Worm (Caenorhabditis elegans) whole organism, L1 larva: Measurements from ENCODE around the gene twk-5.

ENCODE experiments used
- C16A3.4 ChIP-seq: fragments of 150-350 bp; optimal IDR thresholded peaks from 2 replicates; lab custom pipeline; 2014; ENCODE audit warnings: missing biosample characterization, missing genetic modification characterization
- Y116A8C.19 ChIP-seq: sonication (generic microtip); optimal IDR thresholded peaks from 2 replicates; lab custom pipeline; 2016; ENCODE audit warnings: missing compliant biosample characterization, missing genetic modification characterization, borderline replicate concordance
- aha-1 ChIP-seq: fragments of 150-350 bp; optimal IDR thresholded peaks from 2 replicates; lab custom pipeline; 2014; ENCODE audit warnings: missing biosample characterization, missing genetic modification characterization
- alr-1 ChIP-seq: fragments of 200-800 bp; sonication (Bioruptor generic); optimal IDR thresholded peaks from 2 replicates; lab custom pipeline; 2018; ENCODE audit warnings: borderline replicate concordance, mild to moderate bottlenecking, missing genetic modification characterization, missing compliant biosample characterization
- aly-2 ChIP-seq: fragments of 150-350 bp; optimal IDR thresholded peaks from 2 replicates; lab custom pipeline; 2014; ENCODE audit warnings: missing biosample characterization, missing genetic modification characterization
- ama-1 ChIP-seq: fragments of 150-350 bp; optimal IDR thresholded peaks from 2 replicates; lab custom pipeline; 2014
- blmp-1 ChIP-seq: fragments of 150-350 bp; optimal IDR thresholded peaks from 2 replicates; lab custom pipeline; 2014; ENCODE audit warnings: missing biosample characterization, missing genetic modification characterization
- ceh-63 ChIP-seq: fragments of 200-800 bp; sonication (Bioruptor generic); optimal IDR thresholded peaks from 2 replicates; lab custom pipeline; 2018; ENCODE audit warnings: mild to moderate bottlenecking, missing genetic modification characterization, missing compliant biosample characterization
- ceh-82 ChIP-seq, 3 experiments: fragments of 150-350 bp in 1 of 3; sonication (generic microtip) in 2 of 3; optimal IDR thresholded peaks; 2 replicates each; lab custom pipeline; 2014 to 2017; ENCODE audit warnings: missing biosample characterization in 3 of 3, missing genetic modification characterization in 3 of 3
- ceh-90 ChIP-seq: sonication (generic microtip); optimal IDR thresholded peaks from 2 replicates; lab custom pipeline; 2016; ENCODE audit warnings: missing genetic modification characterization, missing compliant biosample characterization
- dpl-1 ChIP-seq, 3 experiments: fragments of 150-350 bp in 2 of 3; sonication (generic microtip) in 1 of 3; optimal IDR thresholded peaks; 2 replicates each; lab custom pipeline; 2014 to 2017; ENCODE audit warnings: missing biosample characterization in 3 of 3, missing genetic modification characterization in 3 of 3, missing genetic modification reagents in 3 of 3
- dsc-1 ChIP-seq: sonication (generic microtip); optimal IDR thresholded peaks from 2 replicates; lab custom pipeline; 2016; ENCODE audit warnings: mild to moderate bottlenecking, missing genetic modification characterization, missing compliant biosample characterization
- efl-1 ChIP-seq, 4 experiments: fragments of 150-350 bp; optimal IDR thresholded peaks in 3 of 4; peaks in 1 of 4; 1 replicate in 1 of 4; 2 replicates in 3 of 4; lab custom pipeline; 2014; ENCODE audit warnings: missing biosample characterization in 2 of 4, missing genetic modification characterization in 2 of 4, missing genetic modification reagents in 2 of 4
- elt-2 ChIP-seq: sonication (generic microtip); optimal IDR thresholded peaks from 2 replicates; lab custom pipeline; 2016; ENCODE audit warnings: missing genetic modification characterization, mild to moderate bottlenecking, inconsistent platforms, missing compliant biosample characterization, missing genetic modification reagents
- elt-3 ChIP-seq, 6 experiments: fragments of 150-350 bp in 1 of 6; sonication (generic microtip); optimal IDR thresholded peaks; 2 replicates each; lab custom pipeline; 2017 to 2018; ENCODE audit warnings: missing biosample characterization in 6 of 6, missing genetic modification characterization in 6 of 6, inconsistent platforms in 1 of 6
- ets-5 ChIP-seq: fragments of 200-800 bp; sonication (Bioruptor generic); IDR thresholded peaks from 2 replicates; pipeline ENCODE4 v1.3.6; 2022; ENCODE audit warnings: missing genetic modification characterization, missing compliant biosample characterization
- fkh-4 ChIP-seq: sonication (generic microtip); optimal IDR thresholded peaks from 2 replicates; lab custom pipeline; 2016; ENCODE audit warnings: missing compliant biosample characterization, missing genetic modification characterization, borderline replicate concordance
- grh-1 ChIP-seq: fragments of 200-800 bp; sonication (Bioruptor generic); IDR thresholded peaks from 2 replicates; pipeline ENCODE4 v1.3.6; 2022; ENCODE audit warnings: missing genetic modification reagents, missing genetic modification characterization, missing compliant biosample characterization
- hlh-4 ChIP-seq: sonication (generic microtip); optimal IDR thresholded peaks from 2 replicates; lab custom pipeline; 2016; ENCODE audit warnings: mild to moderate bottlenecking, missing genetic modification characterization, missing compliant biosample characterization
- hpl-2 ChIP-seq: fragments of 150-350 bp; optimal IDR thresholded peaks from 2 replicates; lab custom pipeline; 2014; ENCODE audit warnings: missing biosample characterization, missing genetic modification reagents, missing genetic modification characterization
- jun-1 ChIP-seq: fragments of 150-350 bp; optimal IDR thresholded peaks from 2 replicates; lab custom pipeline; 2014; ENCODE audit warnings: missing biosample characterization, missing genetic modification reagents, missing genetic modification characterization
- lin-13 ChIP-seq: fragments of 150-350 bp; optimal IDR thresholded peaks from 2 replicates; lab custom pipeline; 2014; ENCODE audit warnings: missing biosample characterization, missing genetic modification reagents, missing genetic modification characterization
- lin-14 ChIP-seq: fragments of 200-800 bp; sonication (Bioruptor generic); optimal IDR thresholded peaks from 2 replicates; lab custom pipeline; 2018; ENCODE audit warnings: mild to moderate bottlenecking, missing genetic modification characterization, moderate library complexity, missing compliant biosample characterization
- lin-35 ChIP-seq, 2 experiments: fragments of 150-350 bp; optimal IDR thresholded peaks; 2 replicates each; lab custom pipeline; 2014; ENCODE audit warnings: missing biosample characterization in 2 of 2, missing genetic modification characterization in 2 of 2, missing genetic modification reagents in 2 of 2
- lir-3 ChIP-seq: sonication (generic microtip); optimal IDR thresholded peaks from 2 replicates; lab custom pipeline; 2016; ENCODE audit warnings: mild to moderate bottlenecking, missing genetic modification characterization, moderate library complexity, missing compliant biosample characterization; ENCODE audit not compliant: poor library complexity
- lsy-2 ChIP-seq, 2 experiments: fragments of 150-350 bp; optimal IDR thresholded peaks; 2 replicates each; lab custom pipeline; 2014; ENCODE audit warnings: missing biosample characterization in 2 of 2, missing genetic modification characterization in 2 of 2
- mab-9 ChIP-seq: fragments of 200-800 bp; sonication (Bioruptor generic); IDR thresholded peaks from 2 replicates; pipeline ENCODE4 v1.3.6; 2022; ENCODE audit warnings: missing genetic modification reagents, missing genetic modification characterization, missing compliant biosample characterization
- mep-1 ChIP-seq: fragments of 150-350 bp; optimal IDR thresholded peaks from 2 replicates; lab custom pipeline; 2014; ENCODE audit warnings: missing biosample characterization, missing genetic modification characterization
- nhr-11 ChIP-seq: fragments of 150-350 bp; optimal IDR thresholded peaks from 2 replicates; lab custom pipeline; 2014; ENCODE audit warnings: missing biosample characterization, missing genetic modification characterization
- nhr-19 ChIP-seq: fragments of 200-800 bp; sonication (Bioruptor generic); conservative IDR thresholded peaks from 2 replicates; pipeline ENCODE4 v1.3.6; 2022; ENCODE audit warnings: missing genetic modification characterization, missing compliant biosample characterization
- nhr-20 ChIP-seq: sonication (generic microtip); optimal IDR thresholded peaks from 2 replicates; lab custom pipeline; 2016; ENCODE audit warnings: mild to moderate bottlenecking, missing genetic modification characterization, missing compliant biosample characterization
- nhr-47 ChIP-seq: sonication (generic microtip); optimal IDR thresholded peaks from 2 replicates; lab custom pipeline; 2016; ENCODE audit warnings: mild to moderate bottlenecking, missing genetic modification characterization, moderate library complexity, missing compliant biosample characterization
- nhr-71 ChIP-seq: sonication (generic microtip); optimal IDR thresholded peaks from 2 replicates; lab custom pipeline; 2016; ENCODE audit warnings: mild to moderate bottlenecking, missing genetic modification characterization, moderate library complexity, missing compliant biosample characterization
- nhr-76 ChIP-seq: sonication (generic microtip); optimal IDR thresholded peaks from 2 replicates; lab custom pipeline; 2017; ENCODE audit warnings: missing biosample characterization, missing genetic modification characterization
- nhr-77 ChIP-seq: fragments of 150-350 bp; optimal IDR thresholded peaks from 2 replicates; lab custom pipeline; 2014; ENCODE audit warnings: missing biosample characterization, missing genetic modification characterization
- nhr-84 ChIP-seq: sonication (generic microtip); optimal IDR thresholded peaks from 2 replicates; lab custom pipeline; 2017; ENCODE audit warnings: missing biosample characterization, missing genetic modification characterization
- nhr-90 ChIP-seq: sonication (generic microtip); optimal IDR thresholded peaks from 2 replicates; lab custom pipeline; 2016; ENCODE audit warnings: mild to moderate bottlenecking, missing genetic modification characterization, missing compliant biosample characterization; ENCODE audit not compliant: poor library complexity
- rnt-1 ChIP-seq: sonication (generic microtip); optimal IDR thresholded peaks from 2 replicates; lab custom pipeline; 2016; ENCODE audit warnings: mild to moderate bottlenecking, missing genetic modification characterization, moderate library complexity, missing compliant biosample characterization
- skn-1 ChIP-seq: fragments of 150-350 bp; optimal IDR thresholded peaks from 2 replicates; lab custom pipeline; 2014; ENCODE audit warnings: missing biosample characterization, missing genetic modification characterization
- snpc-4 ChIP-seq: fragments of 150-350 bp; optimal IDR thresholded peaks from 2 replicates; lab custom pipeline; 2014; ENCODE audit warnings: missing biosample characterization, missing genetic modification characterization
- snu-23 ChIP-seq: sonication (generic microtip); optimal IDR thresholded peaks from 2 replicates; lab custom pipeline; 2016; ENCODE audit warnings: missing genetic modification characterization, missing compliant biosample characterization
- sox-4 ChIP-seq: sonication (generic microtip); optimal IDR thresholded peaks from 2 replicates; lab custom pipeline; 2016; ENCODE audit warnings: missing genetic modification characterization, missing compliant biosample characterization
- sptf-1 ChIP-seq: fragments of 150-350 bp; optimal IDR thresholded peaks from 2 replicates; lab custom pipeline; 2014; ENCODE audit warnings: missing biosample characterization, missing genetic modification characterization
- swsn-7 ChIP-seq: sonication (generic microtip); optimal IDR thresholded peaks from 2 replicates; lab custom pipeline; 2016; ENCODE audit warnings: missing genetic modification characterization, missing compliant biosample characterization
- unc-130 ChIP-seq: fragments of 150-350 bp; optimal IDR thresholded peaks from 2 replicates; lab custom pipeline; 2017; ENCODE audit warnings: missing biosample characterization, missing genetic modification characterization, inconsistent platforms
- unc-62 ChIP-seq: fragments of 150-350 bp; optimal IDR thresholded peaks from 2 replicates; lab custom pipeline; 2014; ENCODE audit warnings: missing biosample characterization, missing genetic modification reagents, missing genetic modification characterization
- vab-15 ChIP-seq: sonication (generic microtip); optimal IDR thresholded peaks from 2 replicates; lab custom pipeline; 2017; ENCODE audit warnings: missing genotype, mild to moderate bottlenecking, missing genetic modification characterization, missing compliant biosample characterization
- ztf-11 ChIP-seq, 2 experiments: sonication (generic microtip); optimal IDR thresholded peaks; 2 replicates each; lab custom pipeline; 2016 to 2017; ENCODE audit warnings: missing genetic modification characterization in 2 of 2, missing biosample characterization in 1 of 2, missing compliant biosample characterization in 1 of 2

twk-5 gene

DNA sequence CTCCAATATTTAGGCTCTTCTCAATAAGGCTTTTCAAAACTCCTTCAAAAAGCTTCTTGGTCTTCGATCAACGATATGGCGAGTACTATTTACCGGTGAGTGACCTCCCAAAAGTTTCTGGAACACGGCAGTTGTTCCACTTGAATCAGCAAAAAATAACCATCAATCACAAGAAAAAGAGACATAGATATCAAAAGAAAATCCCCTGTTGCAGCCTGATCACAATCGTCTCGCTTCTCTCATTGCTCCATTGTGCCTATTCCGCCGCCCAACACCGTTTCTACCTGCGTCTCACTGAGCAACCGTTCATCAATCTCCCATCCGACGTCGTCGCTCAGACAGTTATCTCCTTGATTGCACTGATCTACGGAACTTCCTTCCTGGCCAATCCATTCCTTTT lies 11.7 kb upstream of the twk-5 start, which contains the start of gene emc-5 (continued):
- TF ChIP-seq elt-3 (tag; optimal IDR thresholded peaks at IDR 0.05; lab: Kevin White, UChicago) (no peak), lir-3 (peak; percentile 14), nhr-76 (tag; lab: Kevin White, UChicago) (no peak), mab-9 (GFP tag; lab: Robert Waterston, UW) (no peak), ceh-63 (no peak), alr-1 (tag; lab: Kevin White, UChicago) (no peak), lin-13 (GFP tag; lab: Kevin White, UChicago) (no peak), nhr-20 (tag; lab: Kevin White, UChicago) (no peak), grh-1 (no peak), nhr-11 (tag; lab: Kevin White, UChicago) (no peak), rnt-1 (tag; lab: Kevin White, UChicago) (peak; percentile 75), efl-1 (optimal IDR thresholded peaks at IDR 0.05; lab: Kevin White, UChicago) (peak; percentile 3 to 15), efl-1 (GFP tag; optimal IDR thresholded peaks at IDR 0.05 in 1 of 2; lab: Kevin White, UChicago) (no peak), ceh-90 (tag; lab: Kevin White, UChicago) (no peak), nhr-84 (no peak), ama-1 (lab: Kevin White, UChicago) (no peak), vab-15 (tag; lab: Kevin White, UChicago) (no peak), snpc-4 (tag; lab: Kevin White, UChicago) (no peak), unc-130 (tag; lab: Kevin White, UChicago) (no peak), lin-35 (GFP tag; optimal IDR thresholded peaks at IDR 0.05; lab: Kevin White, UChicago) (no peak), nhr-71 (tag; lab: Kevin White, UChicago) (peak; percentile 47), hlh-4 (tag; lab: Kevin White, UChicago) (no peak), nhr-19 (GFP tag; lab: Robert Waterston, UW) (peak; percentile 31), unc-62 (GFP tag; lab: Kevin White, UChicago) (no peak), jun-1 (tag; lab: Kevin White, UChicago) (no peak), lsy-2 (tag; optimal IDR thresholded peaks at IDR 0.05; lab: Kevin White, UChicago) (peak in 1 of 2 experiments; percentile 42), lin-14 (GFP tag; lab: Kevin White, UChicago) (peak; percentile 45), ceh-82 (tag; optimal IDR thresholded peaks at IDR 0.05; lab: Kevin White, UChicago) (no peak), swsn-7 (tag; lab: Kevin White, UChicago) (no peak), dpl-1 (GFP tag; optimal IDR thresholded peaks at IDR 0.05; lab: Kevin White, UChicago) (no peak), C16A3.4 (no peak), mep-1 (tag; lab: Kevin White, UChicago) (no peak), hpl-2 (GFP tag; lab: Kevin White, UChicago) (no peak)
- TF ChIP-seq, all 84 proteins: peak for 8

DNA sequence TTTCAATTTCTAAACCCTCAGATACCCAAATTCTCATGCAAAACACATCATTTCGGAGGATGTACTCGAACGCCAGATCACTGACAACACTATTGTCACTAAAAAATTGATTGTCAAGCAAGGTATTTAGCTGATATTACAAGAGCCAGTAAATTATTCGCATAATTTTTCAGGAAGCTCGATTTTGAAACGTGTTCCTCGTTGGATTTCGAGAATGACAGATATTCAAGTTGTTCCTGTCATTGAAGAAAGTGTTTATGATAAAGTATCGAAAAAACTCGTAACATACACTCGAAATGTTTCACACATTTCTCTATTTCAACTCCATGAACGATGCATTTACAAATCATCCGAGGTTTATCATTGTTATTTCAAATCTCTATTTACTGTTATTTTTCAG lies 10.7 kb upstream of the twk-5 start:
- TF ChIP-seq lir-3 = no peak
- no peak for TF ChIP-seq efl-1 (optimal IDR thresholded peaks at IDR 0.05; lab: Kevin White, UChicago)
- peak in 1 of 2 experiments; percentile 93 for TF ChIP-seq efl-1 (GFP tag; optimal IDR thresholded peaks at IDR 0.05 in 1 of 2; lab: Kevin White, UChicago)
- no peak for TF ChIP-seq elt-2 (tag; lab: Kevin White, UChicago)
- no peak for TF ChIP-seq sptf-1 (tag; lab: Kevin White, UChicago)
- no peak for TF ChIP-seq nhr-77 (tag; lab: Kevin White, UChicago)
- no peak for TF ChIP-seq swsn-7 (tag; lab: Kevin White, UChicago)
- no peak for TF ChIP-seq fkh-4 (tag; lab: Kevin White, UChicago)

DNA sequence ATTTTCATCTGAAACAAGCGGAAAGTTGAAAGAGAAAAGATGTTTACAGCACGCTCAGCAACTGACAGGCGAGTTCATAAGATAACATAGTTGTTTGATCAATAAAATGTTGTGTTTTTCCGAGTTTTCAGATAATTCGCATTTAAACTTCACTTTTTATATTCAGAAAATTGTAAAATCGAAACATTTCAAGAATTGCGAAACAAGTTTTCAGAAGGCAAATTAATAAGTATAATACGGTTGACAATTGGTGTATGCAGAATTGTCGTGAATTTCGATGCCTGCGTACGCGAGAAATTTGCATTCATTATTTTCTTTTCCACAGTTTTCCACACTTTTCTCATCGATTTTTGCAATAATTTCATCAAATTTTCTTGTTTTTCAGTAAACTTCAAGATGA lies 10.2 kb upstream of the twk-5 start, which contains the start of the genes ooc-3 and B0334.4:
ooc-3 (minus strand) TSS at position 15 of the 400 bp plus-strand sequence.
B0334.4 (plus strand) TSS at position 386 of the 400 bp plus-strand sequence.
- no peak for TF ChIP-seq rnt-1 (tag; lab: Kevin White, UChicago)
- no peak for TF ChIP-seq nhr-90
- TF ChIP-seq blmp-1 = peak; percentile 6
- no peak for TF ChIP-seq Y116A8C.19 (tag; lab: Kevin White, UChicago)
- TF ChIP-seq jun-1 (tag; lab: Kevin White, UChicago) = no peak
- TF ChIP-seq nhr-76 (tag; lab: Kevin White, UChicago) = no peak
- TF ChIP-seq snu-23 (GFP tag; lab: Kevin White, UChicago) = peak; percentile 45
- no peak for TF ChIP-seq sox-4
- TF ChIP-seq aha-1 (tag; lab: Kevin White, UChicago) = no peak
- TF ChIP-seq lsy-2 (tag; optimal IDR thresholded peaks at IDR 0.05; lab: Kevin White, UChicago) = peak; percentile 80 to 97
- no peak for TF ChIP-seq nhr-84
- no peak for TF ChIP-seq hlh-4 (tag; lab: Kevin White, UChicago)
- peak; percentile 32 for TF ChIP-seq nhr-47 (tag; lab: Kevin White, UChicago)
- no peak for TF ChIP-seq dsc-1 (tag; lab: Kevin White, UChicago)
- peak; percentile 14 to 67 (median 34) for TF ChIP-seq dpl-1 (GFP tag; optimal IDR thresholded peaks at IDR 0.05; lab: Kevin White, UChicago)
- TF ChIP-seq skn-1 (tag; lab: Kevin White, UChicago) = peak; percentile 47
- peak; percentile 16 for TF ChIP-seq aly-2 (tag; lab: Kevin White, UChicago)
- TF ChIP-seq ceh-90 (tag; lab: Kevin White, UChicago) = no peak
- no peak for TF ChIP-seq ztf-11 (tag; optimal IDR thresholded peaks at IDR 0.05; lab: Kevin White, UChicago)
- TF ChIP-seq efl-1 (optimal IDR thresholded peaks at IDR 0.05; lab: Kevin White, UChicago) = peak; percentile 38 to 58
- peak; percentile 56 to 85 for TF ChIP-seq efl-1 (GFP tag; optimal IDR thresholded peaks at IDR 0.05 in 1 of 2; lab: Kevin White, UChicago)
- TF ChIP-seq ets-5 (GFP tag; lab: Robert Waterston, UW) = no peak
